Fruit fly (Drosophila melanogaster): ENCODE data around the gene CG5861.

- TF ChIP-seq CG8478 (optimal IDR thresholded peaks at IDR 0.05) = no peak
- no peak for TF ChIP-seq CTCF (optimal IDR thresholded peaks at IDR 0.05)
Measured at dm6 chr2L:16292975-16293501, 14.1 kb downstream of the CG5861 start, which contains the start of gene CG13258.

Measured in S2 (cell line).